Fruit fly (Drosophila melanogaster) Kc167 (cell line): ENCODE data around the gene GNBP3.

Source experiments
- Myc ChIP-seq: fragments of >200 bp; optimal IDR thresholded peaks from 2 replicates; lab custom pipeline; 2017; ENCODE audit warnings: missing external identifiers
- Sin3A ChIP-seq: fragments of >200 bp; optimal IDR thresholded peaks from 2 replicates; lab custom pipeline; 2018; ENCODE audit warnings: missing external identifiers
- h ChIP-seq: fragments of >200 bp; optimal IDR thresholded peaks from 3 replicates; lab custom pipeline; 2018; ENCODE audit warnings: missing external identifiers
- insv ChIP-seq: fragments of >200 bp; optimal IDR thresholded peaks from 3 replicates; lab custom pipeline; 2018; ENCODE audit warnings: missing external identifiers
- psq ChIP-seq: fragments of >200 bp; optimal IDR thresholded peaks from 2 replicates; lab custom pipeline; 2017; ENCODE audit warnings: missing external identifiers
- ttk ChIP-seq: sonication (Bioruptor generic); optimal IDR thresholded peaks from 2 replicates; lab custom pipeline; 2017; ENCODE audit warnings: missing external identifiers

- TF ChIP-seq Sin3A, result no peak
- TF ChIP-seq h (lab: Kevin White, UChicago), result no peak
- TF ChIP-seq ttk, result no peak
- no peak for TF ChIP-seq Myc (lab: Kevin White, UChicago)
- TF ChIP-seq psq, result no peak
- no peak for TF ChIP-seq insv (lab: Kevin White, UChicago)
These were observed 41.2 kb upstream of the GNBP3 start for dm6 chr3L:8913537-8914108.
